Fruit fly (Drosophila melanogaster): ENCODE measurements around the gene CG31642.

DNA sequence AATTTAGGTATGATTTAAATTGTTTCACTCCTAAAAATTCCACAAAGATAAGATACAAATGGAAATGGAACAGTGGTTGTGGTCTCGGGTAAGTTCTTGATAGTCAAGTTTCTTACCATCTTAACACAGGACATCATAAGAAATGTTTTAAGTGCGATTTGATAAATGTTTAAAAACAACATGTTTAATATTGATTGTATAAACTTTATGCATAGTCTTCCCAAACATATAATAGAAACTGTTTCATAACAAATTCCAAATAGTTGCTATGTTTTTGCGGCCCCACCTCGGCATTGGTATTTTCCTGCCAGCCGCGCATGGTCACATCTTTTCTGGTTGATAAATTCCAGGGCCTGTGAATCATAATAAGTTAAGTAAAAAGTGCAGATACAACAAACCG, 6.5 kb downstream of the CG31642 start, which contains the start of gene Arpc4:
- no peak for TF ChIP-seq Sox102F (GFP tag; optimal IDR thresholded peaks at IDR 0.05)
- no peak for TF ChIP-seq ss (GFP tag; optimal IDR thresholded peaks at IDR 0.05)
- TF ChIP-seq CG8632 (GFP tag; optimal IDR thresholded peaks at IDR 0.05) = no peak
- peak; percentile 48 for TF ChIP-seq cyc (GFP tag; optimal IDR thresholded peaks at IDR 0.05)
- TF ChIP-seq Lpt (GFP tag; optimal IDR thresholded peaks at IDR 0.05) = no peak
- TF ChIP-seq CG6792 (GFP tag; optimal IDR thresholded peaks at IDR 0.05) = peak; percentile 42
- no peak for TF ChIP-seq achi (GFP tag; optimal IDR thresholded peaks at IDR 0.05)
- no peak for TF ChIP-seq CG10669 (GFP tag; optimal IDR thresholded peaks at IDR 0.05)
- TF ChIP-seq Gug (GFP tag; IDR thresholded peaks at IDR 0.05) = no peak
- TF ChIP-seq Hr4 (GFP tag; optimal IDR thresholded peaks at IDR 0.05) = peak; percentile 49
- no peak for TF ChIP-seq Eip93F (GFP tag; optimal IDR thresholded peaks at IDR 0.05)

All from whole organism, prepupa.